Fruit fly (Drosophila melanogaster): ENCODE data around the gene Traf4.

Traf4 gene

dm6 chr2L:4346619-4347310 lies 15.0 kb upstream of the Traf4 start:
- no peak for TF ChIP-seq Myc (optimal IDR thresholded peaks at IDR 0.05)
- no peak for TF ChIP-seq Sin3A (optimal IDR thresholded peaks at IDR 0.05)
- no peak for TF ChIP-seq psq (optimal IDR thresholded peaks at IDR 0.05)
- no peak for TF ChIP-seq h (optimal IDR thresholded peaks at IDR 0.05)
- no peak for TF ChIP-seq ttk (optimal IDR thresholded peaks at IDR 0.05)
- TF ChIP-seq insv (optimal IDR thresholded peaks at IDR 0.05) = no peak

- no peak for TF ChIP-seq Myc (optimal IDR thresholded peaks at IDR 0.05)
Measured at dm6 chr2L:4348545-4348944, 13.2 kb upstream of the Traf4 start.

dm6 chr2L:4349677-4350076 lies 12.0 kb upstream of the Traf4 start:
- TF ChIP-seq Myc (optimal IDR thresholded peaks at IDR 0.05) (no peak), ttk (optimal IDR thresholded peaks at IDR 0.05) (no peak), psq (optimal IDR thresholded peaks at IDR 0.05) (no peak), insv (optimal IDR thresholded peaks at IDR 0.05) (no peak), Sin3A (optimal IDR thresholded peaks at IDR 0.05) (no peak), h (optimal IDR thresholded peaks at IDR 0.05) (no peak)

- TF ChIP-seq Sin3A (optimal IDR thresholded peaks at IDR 0.05) = no peak
- no peak for TF ChIP-seq psq (optimal IDR thresholded peaks at IDR 0.05)
- TF ChIP-seq h (optimal IDR thresholded peaks at IDR 0.05) = no peak
- TF ChIP-seq insv (optimal IDR thresholded peaks at IDR 0.05) = no peak
- TF ChIP-seq Myc (optimal IDR thresholded peaks at IDR 0.05) = no peak
- no peak for TF ChIP-seq ttk (optimal IDR thresholded peaks at IDR 0.05)
Measured at dm6 chr2L:4350683-4351324, 10.9 kb upstream of the Traf4 start.

dm6 chr2L:4352675-4353074 lies 9.1 kb upstream of the Traf4 start, which contains the start of gene CG15429:
Gene CG15429 (plus strand): TSS chr2L:4352975.
- TF ChIP-seq insv (optimal IDR thresholded peaks at IDR 0.05) (no peak), h (optimal IDR thresholded peaks at IDR 0.05) (no peak), psq (optimal IDR thresholded peaks at IDR 0.05) (no peak), Sin3A (optimal IDR thresholded peaks at IDR 0.05) (no peak), ttk (optimal IDR thresholded peaks at IDR 0.05) (no peak), Myc (optimal IDR thresholded peaks at IDR 0.05) (no peak)

- TF ChIP-seq Myc (optimal IDR thresholded peaks at IDR 0.05) (no peak), ttk (optimal IDR thresholded peaks at IDR 0.05) (no peak), Sin3A (optimal IDR thresholded peaks at IDR 0.05) (no peak), psq (optimal IDR thresholded peaks at IDR 0.05) (no peak), h (optimal IDR thresholded peaks at IDR 0.05) (no peak), insv (optimal IDR thresholded peaks at IDR 0.05) (no peak)
Measured at dm6 chr2L:4355066-4355465, 6.7 kb upstream of the Traf4 start.

- TF ChIP-seq ttk (optimal IDR thresholded peaks at IDR 0.05) (no peak), Myc (optimal IDR thresholded peaks at IDR 0.05) (no peak), insv (optimal IDR thresholded peaks at IDR 0.05) (no peak), Sin3A (optimal IDR thresholded peaks at IDR 0.05) (no peak), h (optimal IDR thresholded peaks at IDR 0.05) (no peak), psq (optimal IDR thresholded peaks at IDR 0.05) (no peak)
Measured at dm6 chr2L:4359156-4359555, 2.6 kb upstream of the Traf4 start.

- TF ChIP-seq h (optimal IDR thresholded peaks at IDR 0.05) (no peak), psq (optimal IDR thresholded peaks at IDR 0.05) (no peak)
Measured at dm6 chr2L:4360882-4361281, 843 bp upstream of the Traf4 start.

- TF ChIP-seq psq (optimal IDR thresholded peaks at IDR 0.05) (no peak), Sin3A (optimal IDR thresholded peaks at IDR 0.05) (no peak), h (optimal IDR thresholded peaks at IDR 0.05) (no peak), insv (optimal IDR thresholded peaks at IDR 0.05) (no peak), ttk (optimal IDR thresholded peaks at IDR 0.05) (no peak), Myc (optimal IDR thresholded peaks at IDR 0.05) (no peak)
Measured at dm6 chr2L:4363707-4364270, 2.1 kb downstream of the Traf4 start.

dm6 chr2L:4364914-4365313 lies 3.2 kb downstream of the Traf4 start:
- TF ChIP-seq h (optimal IDR thresholded peaks at IDR 0.05) = no peak

- no peak for TF ChIP-seq ttk (optimal IDR thresholded peaks at IDR 0.05)
- no peak for TF ChIP-seq psq (optimal IDR thresholded peaks at IDR 0.05)
- TF ChIP-seq insv (optimal IDR thresholded peaks at IDR 0.05) = no peak
Measured at dm6 chr2L:4365792-4366326, 4.1 kb downstream of the Traf4 start.

- TF ChIP-seq Myc (optimal IDR thresholded peaks at IDR 0.05) = no peak
- no peak for TF ChIP-seq Sin3A (optimal IDR thresholded peaks at IDR 0.05)
- TF ChIP-seq ttk (optimal IDR thresholded peaks at IDR 0.05) = no peak
- no peak for TF ChIP-seq psq (optimal IDR thresholded peaks at IDR 0.05)
- TF ChIP-seq insv (optimal IDR thresholded peaks at IDR 0.05) = no peak
- no peak for TF ChIP-seq h (optimal IDR thresholded peaks at IDR 0.05)
Measured at dm6 chr2L:4366652-4367051, 4.9 kb downstream of the Traf4 start.
